Worm (Caenorhabditis elegans): ENCODE measurements around the gene srh-169.

DNA sequence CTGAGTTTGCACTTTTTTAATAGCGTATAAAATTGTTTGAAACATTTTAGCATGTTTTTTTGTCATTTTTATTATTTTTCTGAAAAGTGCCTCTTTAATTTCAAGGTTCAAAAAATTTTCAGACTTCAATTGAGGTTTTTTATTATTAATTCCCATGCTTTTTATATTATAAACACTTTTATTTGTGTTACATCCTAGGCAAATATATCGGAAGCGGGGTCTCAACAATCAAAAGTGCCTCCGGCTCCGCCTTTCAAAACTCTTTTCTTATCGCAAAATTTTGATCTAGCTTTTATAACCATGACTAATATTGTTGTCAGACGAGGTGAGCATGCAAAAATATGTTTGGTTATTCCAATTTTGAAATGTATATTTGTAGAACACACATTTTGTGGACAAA is 25.8 kb downstream of the srh-169 start, which contains the start of gene otpl-2:
- TF ChIP-seq W03F9.2 (tag; optimal IDR thresholded peaks at IDR 0.05) (no peak), dao-5 (tag; optimal IDR thresholded peaks at IDR 0.05) (no peak)
